Worm (Caenorhabditis elegans): ENCODE data around the gene R03H10.1.

Gene R03H10.1

DNA sequence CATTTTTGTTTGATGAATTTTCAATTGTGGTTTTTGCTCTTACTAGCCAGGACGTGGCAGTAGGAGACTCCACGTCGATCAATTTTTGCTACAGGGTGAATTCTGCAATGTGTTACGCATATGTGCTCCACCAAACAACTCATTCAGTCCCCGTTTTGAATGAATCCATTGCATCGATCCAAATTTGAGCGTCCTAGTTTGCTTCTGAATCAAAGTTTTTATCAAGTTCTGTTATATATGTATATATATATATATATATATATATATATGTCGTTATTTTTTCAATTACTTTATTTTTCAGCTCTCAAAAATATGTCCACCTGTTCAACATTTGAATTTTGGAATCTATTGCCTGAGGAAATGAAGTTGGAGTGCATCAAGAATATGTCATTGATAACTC, 31.1 kb downstream of the R03H10.1 start, which contains the start of gene F31D5.7:
Gene F31D5.7, plus strand, starts transcription at position 301 of the 400 bp plus-strand sequence.
- TF ChIP-seq egl-27 (tag; optimal IDR thresholded peaks at IDR 0.05): no peak
- no peak for TF ChIP-seq efl-1 (optimal IDR thresholded peaks at IDR 0.05)
- TF ChIP-seq efl-1 (GFP tag; optimal IDR thresholded peaks at IDR 0.05 in 1 of 2): no peak
- TF ChIP-seq dpl-1 (GFP tag; optimal IDR thresholded peaks at IDR 0.05): no peak
- TF ChIP-seq snu-23 (GFP tag; optimal IDR thresholded peaks at IDR 0.05): no peak
- no peak for TF ChIP-seq lin-39 (tag; optimal IDR thresholded peaks at IDR 0.05)
- no peak for TF ChIP-seq vab-15 (tag; optimal IDR thresholded peaks at IDR 0.05)

DNA sequence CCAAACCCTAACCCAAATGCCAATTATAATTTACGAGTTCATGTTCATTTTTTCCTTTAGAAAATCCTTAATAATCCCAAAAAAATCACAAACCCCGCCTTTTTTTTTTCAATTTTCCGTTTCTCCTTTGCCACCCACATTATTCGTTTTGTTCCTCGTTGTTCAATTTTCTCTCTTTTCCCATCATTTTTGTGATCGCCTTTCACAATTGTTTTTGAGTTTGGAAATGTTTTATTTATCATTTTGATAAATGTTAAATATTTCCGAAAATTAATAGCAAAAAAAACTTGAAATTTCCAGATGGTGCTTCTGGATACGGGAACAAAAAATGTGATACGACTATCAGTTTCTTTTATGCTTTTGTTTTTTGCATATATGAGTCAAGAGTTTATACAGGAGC, 35.3 kb downstream of the R03H10.1 start, which contains the start of gene F31D5.2:
Gene F31D5.2, plus strand, starts transcription at position 301 of the 400 bp plus-strand sequence.
- TF ChIP-seq nhr-28 (tag; optimal IDR thresholded peaks at IDR 0.05) (no peak), egl-13 (tag; optimal IDR thresholded peaks at IDR 0.05) (no peak), ceh-90 (tag; optimal IDR thresholded peaks at IDR 0.05) (no peak), ces-1 (GFP tag; optimal IDR thresholded peaks at IDR 0.05) (no peak), C04F5.9 (tag; optimal IDR thresholded peaks at IDR 0.05) (no peak)

DNA sequence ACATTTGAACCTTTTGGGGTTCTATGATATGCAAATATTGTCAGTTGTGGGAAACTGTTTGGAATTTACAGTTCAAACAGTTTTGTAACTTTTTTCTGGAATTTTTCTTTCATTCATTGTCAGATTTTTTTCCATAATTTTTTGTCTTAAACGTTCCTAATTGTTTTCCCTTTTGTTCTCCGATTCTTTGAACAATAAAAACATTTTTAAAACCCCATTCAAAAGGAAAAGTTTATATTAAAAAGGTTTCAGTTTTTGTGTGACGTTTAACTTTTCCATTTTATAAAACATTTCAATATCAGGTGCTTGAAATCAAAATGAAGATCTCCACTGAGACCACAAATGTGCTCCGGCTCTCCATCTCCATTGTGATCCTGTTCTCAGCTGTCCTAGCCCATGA, 39.0 kb downstream of the R03H10.1 start, which contains the start of gene F31D5.1:
Gene F31D5.1, plus strand, starts transcription at position 301 of the 400 bp plus-strand sequence.
- TF ChIP-seq efl-3 (GFP tag; optimal IDR thresholded peaks at IDR 0.05) (no peak), zag-1 (tag; optimal IDR thresholded peaks at IDR 0.05) (no peak), vab-15 (tag; optimal IDR thresholded peaks at IDR 0.05) (no peak), ztf-4 (tag; optimal IDR thresholded peaks at IDR 0.05) (no peak), nhr-71 (tag; optimal IDR thresholded peaks at IDR 0.05) (no peak), nhr-19 (GFP tag; conservative IDR thresholded peaks at IDR 0.05) (no peak), dsc-1 (tag; optimal IDR thresholded peaks at IDR 0.05) (no peak), unc-86 (tag; optimal IDR thresholded peaks at IDR 0.05) (no peak), unc-130 (tag; optimal IDR thresholded peaks at IDR 0.05) (no peak), F16B12.6 (tag; optimal IDR thresholded peaks at IDR 0.05) (no peak), swsn-7 (tag; optimal IDR thresholded peaks at IDR 0.05) (no peak), aha-1 (tag; optimal IDR thresholded peaks at IDR 0.05) (no peak), ceh-82 (tag; optimal IDR thresholded peaks at IDR 0.05) (no peak), nhr-90 (tag; optimal IDR thresholded peaks at IDR 0.05; ENCODE audit: poor library complexity) (no peak), efl-1 (optimal IDR thresholded peaks at IDR 0.05) (no peak), efl-1 (GFP tag; optimal IDR thresholded peaks at IDR 0.05 in 1 of 2) (no peak)

DNA sequence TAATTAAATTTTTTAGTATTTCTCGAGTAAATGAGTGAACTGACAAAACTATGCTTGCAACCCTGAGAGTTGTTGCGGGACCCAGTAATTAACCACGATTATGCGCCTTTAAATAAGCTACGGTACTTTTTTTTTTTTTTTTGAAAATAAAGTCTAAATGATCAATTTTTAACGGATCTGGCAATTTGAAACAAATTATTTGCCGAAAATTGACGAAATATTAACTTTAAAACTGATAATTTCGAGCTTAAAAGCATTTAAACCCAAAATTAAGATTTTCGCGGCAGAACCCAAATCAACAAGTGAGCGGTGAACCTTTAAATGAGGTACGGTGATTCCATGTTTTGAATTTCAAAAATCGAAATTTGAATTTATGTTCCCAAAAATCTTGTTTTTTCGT, 42.4 kb downstream of the R03H10.1 start:
- TF ChIP-seq ceh-82 (tag; optimal IDR thresholded peaks at IDR 0.05) (no peak), zag-1 (tag; optimal IDR thresholded peaks at IDR 0.05) (no peak), egl-13 (tag; optimal IDR thresholded peaks at IDR 0.05) (no peak), alr-1 (tag; optimal IDR thresholded peaks at IDR 0.05; ENCODE audit: borderline replicate concordance) (no peak), pax-3 (tag; optimal IDR thresholded peaks at IDR 0.05) (no peak), nhr-19 (GFP tag; conservative IDR thresholded peaks at IDR 0.05) (no peak), C34B4.2 (tag; optimal IDR thresholded peaks at IDR 0.05) (no peak), ets-5 (GFP tag; IDR thresholded peaks at IDR 0.05) (no peak), snpc-4 (tag; optimal IDR thresholded peaks at IDR 0.05) (no peak), nhr-76 (tag; optimal IDR thresholded peaks at IDR 0.05) (no peak), nhr-20 (tag; optimal IDR thresholded peaks at IDR 0.05) (no peak), mdl-1 (tag; optimal IDR thresholded peaks at IDR 0.05) (no peak), lin-13 (GFP tag; optimal IDR thresholded peaks at IDR 0.05) (no peak), nhr-11 (tag; optimal IDR thresholded peaks at IDR 0.05) (no peak)

DNA sequence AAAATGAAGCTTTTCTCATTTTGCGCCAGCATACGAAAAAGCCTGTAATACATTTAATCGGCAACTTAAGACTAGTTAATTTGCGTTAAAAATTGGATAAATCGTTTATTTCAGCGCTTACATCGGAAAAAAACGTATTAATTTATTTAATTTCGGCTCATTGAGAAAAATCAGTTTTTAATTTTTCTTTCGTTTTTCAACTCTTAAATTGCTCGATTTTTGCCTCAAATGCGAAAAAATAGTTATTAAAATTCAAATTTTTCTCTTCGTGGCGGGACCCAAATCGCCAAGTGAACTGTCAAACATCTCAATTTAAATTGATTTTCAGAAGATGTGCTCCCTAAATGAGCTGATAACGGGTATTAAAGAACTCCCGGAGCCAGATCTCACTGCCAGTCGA, 42.9 kb downstream of the R03H10.1 start, which contains the start of gene C16A11.5:
Gene C16A11.5, plus strand, starts transcription at position 323 of the 400 bp plus-strand sequence.
- TF ChIP-seq nhr-85 (tag) (no peak), efl-1 (optimal IDR thresholded peaks at IDR 0.05) (no peak), efl-1 (GFP tag; optimal IDR thresholded peaks at IDR 0.05 in 1 of 2) (peak in 1 of 2 experiments; percentile 75)
